Fruit fly (Drosophila melanogaster) whole organism, embryonic: Measurements from ENCODE around the gene CG10337.
A peak's percentile ranks its signal among the peaks of the same experiment; 100 is the strongest.

Source experiments
- ATbp ChIP-seq: fragments of 200-800 bp; sonication (Bioruptor generic); optimal IDR thresholded peaks from 2 replicates; lab custom pipeline; 2017; ENCODE audit warnings: missing biosample characterization, mild to moderate bottlenecking, missing genetic modification characterization, missing genetic modification reagents
- Ada2b ChIP-seq: fragments of 200-800 bp; sonication (Bioruptor generic); IDR thresholded peaks from 2 replicates; pipeline ENCODE4 v1.3.6; 2022; ENCODE audit warnings: missing biosample characterization, missing genetic modification characterization
- CG11696 ChIP-seq: fragments of 200-800 bp; sonication (Bioruptor generic); IDR thresholded peaks from 2 replicates; pipeline ENCODE4 v1.3.6; 2022; ENCODE audit warnings: missing biosample characterization, missing genetic modification characterization
- CG15479 ChIP-seq: fragments of 200-800 bp; sonication (Bioruptor generic); optimal IDR thresholded peaks from 3 replicates; lab custom pipeline; 2019; ENCODE audit warnings: missing biosample characterization, mild to moderate bottlenecking, missing genetic modification characterization, moderate library complexity
- CG1602 ChIP-seq: fragments of 200-800 bp; sonication (Bioruptor generic); optimal IDR thresholded peaks from 3 replicates; lab custom pipeline; 2016; ENCODE audit warnings: missing biosample characterization, missing genetic modification characterization
- CG1603 ChIP-seq: fragments of 200-800 bp; sonication (Bioruptor generic); optimal IDR thresholded peaks from 2 replicates; lab custom pipeline; 2019; ENCODE audit warnings: missing biosample characterization, mild to moderate bottlenecking, missing genetic modification characterization, moderate library complexity
- CG17385 ChIP-seq: fragments of 200-800 bp; sonication (Bioruptor generic); optimal IDR thresholded peaks from 3 replicates; lab custom pipeline; 2018; ENCODE audit warnings: missing biosample characterization, mild to moderate bottlenecking, missing genetic modification characterization
- CG17612 ChIP-seq: fragments of 200-800 bp; sonication (Bioruptor generic); IDR thresholded peaks from 2 replicates; pipeline ENCODE4 v1.3.6; 2022; ENCODE audit warnings: missing biosample characterization, missing genetic modification characterization
- CG18764 ChIP-seq: fragments of 200-800 bp; sonication (Bioruptor generic); optimal IDR thresholded peaks from 3 replicates; lab custom pipeline; 2016; ENCODE audit warnings: missing biosample characterization, missing genetic modification characterization
- CG2120 ChIP-seq: fragments of 200-800 bp; sonication (Bioruptor generic); optimal IDR thresholded peaks from 3 replicates; lab custom pipeline; 2016; ENCODE audit warnings: missing biosample characterization, missing genetic modification characterization
- CG2199 ChIP-seq: fragments of 200-800 bp; sonication (Bioruptor generic); IDR thresholded peaks from 3 replicates; pipeline ENCODE4 v1.3.6; 2022; ENCODE audit warnings: missing biosample characterization, missing genetic modification characterization
- CG2678 ChIP-seq: fragments of 200-800 bp; sonication (Bioruptor generic); optimal IDR thresholded peaks from 3 replicates; lab custom pipeline; 2019; ENCODE audit warnings: missing biosample characterization, mild to moderate bottlenecking, missing genetic modification characterization, moderate library complexity
- CG30431 ChIP-seq: fragments of 200-800 bp; sonication (Bioruptor generic); optimal IDR thresholded peaks from 2 replicates; lab custom pipeline; 2017; ENCODE audit warnings: missing biosample characterization, missing genetic modification characterization
- CG32772 ChIP-seq: fragments of 200-800 bp; sonication (Bioruptor generic); IDR thresholded peaks from 2 replicates; pipeline ENCODE4 v1.3.6; 2022; ENCODE audit warnings: missing biosample characterization, missing genetic modification characterization
- CG34224 ChIP-seq: fragments of 200-800 bp; sonication (Bioruptor generic); IDR thresholded peaks from 3 replicates; pipeline ENCODE4 v1.3.6; 2022; ENCODE audit warnings: missing biosample characterization, missing genetic modification characterization; ENCODE audit not compliant: partially characterized antibody
- CG4730 ChIP-seq: fragments of 200-800 bp; sonication (Bioruptor generic); IDR thresholded peaks from 2 replicates; pipeline ENCODE4 v1.3.6; 2022; ENCODE audit warnings: missing biosample characterization, missing genetic modification characterization
- CG6813 ChIP-seq: fragments of 200-800 bp; sonication (Bioruptor generic); optimal IDR thresholded peaks from 2 replicates; lab custom pipeline; 2017; ENCODE audit warnings: missing biosample characterization, missing genetic modification characterization, mild to moderate bottlenecking, moderate library complexity, missing genetic modification reagents
- CG6854 ChIP-seq: fragments of 200-800 bp; sonication (Bioruptor generic); optimal IDR thresholded peaks from 3 replicates; lab custom pipeline; 2017; ENCODE audit warnings: missing biosample characterization, mild to moderate bottlenecking, missing genetic modification characterization
- D19B ChIP-seq: fragments of 200-800 bp; sonication (Bioruptor generic); optimal IDR thresholded peaks from 2 replicates; lab custom pipeline; 2017; ENCODE audit warnings: missing biosample characterization, mild to moderate bottlenecking, missing genetic modification characterization
- Deaf1 ChIP-seq: fragments of 200-800 bp; optimal IDR thresholded peaks from 3 replicates; lab custom pipeline; 2019; ENCODE audit warnings: missing biosample characterization, mild to moderate bottlenecking, missing genetic modification characterization, moderate library complexity
- E2f2 ChIP-seq: fragments of 200-800 bp; sonication (Bioruptor generic); IDR thresholded peaks from 2 replicates; pipeline ENCODE4 v1.3.6; 2022; ENCODE audit warnings: missing biosample characterization, missing genetic modification characterization
- Eip74EF ChIP-seq, 2 experiments: fragments of 200-800 bp in 1 of 2; fragments of >200 bp in 1 of 2; sonication (Bioruptor generic) in 1 of 2; optimal IDR thresholded peaks; 2 replicates each; lab custom pipeline; 2017 to 2019; ENCODE audit warnings: missing biosample characterization in 2 of 2, missing genetic modification characterization in 2 of 2, mild to moderate bottlenecking in 1 of 2, moderate library complexity in 1 of 2
- Hmx ChIP-seq: fragments of 200-800 bp; sonication (Bioruptor generic); optimal IDR thresholded peaks from 2 replicates; lab custom pipeline; 2016; ENCODE audit warnings: missing biosample characterization, missing genetic modification characterization
- Lpt ChIP-seq: fragments of >200 bp; optimal IDR thresholded peaks from 2 replicates; lab custom pipeline; 2018; ENCODE audit warnings: missing biosample characterization, missing genetic modification characterization
- Med ChIP-seq: fragments of 200-800 bp; sonication (Bioruptor generic); peaks from one replicate; lab custom pipeline; 2016; ENCODE audit warnings: missing biosample characterization, missing genetic modification characterization, mild to moderate bottlenecking, inconsistent platforms, moderate library complexity
- Mes4 ChIP-seq: fragments of 200-800 bp; sonication (Bioruptor generic); optimal IDR thresholded peaks from 2 replicates; lab custom pipeline; 2016; ENCODE audit warnings: missing biosample characterization, missing genetic modification characterization
- PHDP ChIP-seq: fragments of 200-800 bp; sonication (Bioruptor generic); optimal IDR thresholded peaks from 3 replicates; lab custom pipeline; 2018; ENCODE audit warnings: missing biosample characterization, mild to moderate bottlenecking, missing genetic modification characterization, moderate library complexity
- Sry-β ChIP-seq: fragments of 200-800 bp; sonication (Bioruptor generic); optimal IDR thresholded peaks from 2 replicates; lab custom pipeline; 2018; ENCODE audit warnings: missing biosample characterization, mild to moderate bottlenecking, missing genetic modification characterization, moderate library complexity
- TFAM ChIP-seq: fragments of 200-800 bp; sonication (Bioruptor generic); optimal IDR thresholded peaks from 2 replicates; lab custom pipeline; 2017; ENCODE audit warnings: missing biosample characterization, missing genetic modification characterization, inconsistent platforms
- corto ChIP-seq: fragments of 200-800 bp; sonication (Bioruptor generic); optimal IDR thresholded peaks from 2 replicates; lab custom pipeline; 2016; ENCODE audit warnings: missing biosample characterization, mild to moderate bottlenecking, missing genetic modification characterization, moderate library complexity
- crp ChIP-seq, 2 experiments: fragments of 200-800 bp; sonication (Bioruptor generic); optimal IDR thresholded peaks; 2 replicates in 1 of 2; 3 replicates in 1 of 2; lab custom pipeline; 2017; ENCODE audit warnings: missing biosample characterization in 2 of 2, missing genetic modification characterization in 2 of 2, mild to moderate bottlenecking in 1 of 2, moderate library complexity in 1 of 2
- eve ChIP-seq, 2 experiments: fragments of >200 bp; optimal IDR thresholded peaks; 2 replicates each; lab custom pipeline; 2017; ENCODE audit warnings: missing biosample characterization in 2 of 2, missing genetic modification characterization in 2 of 2
- exex ChIP-seq: fragments of 200-800 bp; sonication (Bioruptor generic); optimal IDR thresholded peaks from 4 replicates; lab custom pipeline; 2018; ENCODE audit warnings: missing biosample characterization, mild to moderate bottlenecking, missing genetic modification characterization, moderate library complexity
- grau ChIP-seq: fragments of 200-800 bp; optimal IDR thresholded peaks from 3 replicates; lab custom pipeline; 2019; ENCODE audit warnings: missing biosample characterization, mild to moderate bottlenecking, missing genetic modification characterization, moderate library complexity
- lbe ChIP-seq: fragments of 200-800 bp; sonication (Bioruptor generic); optimal IDR thresholded peaks from 2 replicates; lab custom pipeline; 2016; ENCODE audit warnings: missing biosample characterization, mild to moderate bottlenecking, missing genetic modification characterization
- mirr ChIP-seq: fragments of 200-800 bp; sonication (Bioruptor generic); optimal IDR thresholded peaks from 3 replicates; lab custom pipeline; 2018; ENCODE audit warnings: missing biosample characterization, mild to moderate bottlenecking, missing genetic modification characterization
- nom ChIP-seq: fragments of 200-800 bp; sonication (Bioruptor generic); optimal IDR thresholded peaks from 2 replicates; lab custom pipeline; 2017; ENCODE audit warnings: missing biosample characterization, missing genetic modification characterization, mild to moderate bottlenecking, moderate library complexity, missing genetic modification reagents
- row ChIP-seq: fragments of 200-800 bp; sonication (Bioruptor generic); IDR thresholded peaks from 3 replicates; pipeline ENCODE4 v1.3.6; 2022; ENCODE audit warnings: missing biosample characterization, missing genetic modification characterization
- sd ChIP-seq: fragments of 200-800 bp; sonication (Bioruptor generic); optimal IDR thresholded peaks from 3 replicates; lab custom pipeline; 2018; ENCODE audit warnings: missing biosample characterization, mild to moderate bottlenecking, missing genetic modification characterization, moderate library complexity
- sens ChIP-seq: fragments of 200-800 bp; sonication (Bioruptor generic); peaks from one replicate; lab custom pipeline; 2016; ENCODE audit warnings: missing biosample characterization, missing genetic modification characterization
- trh ChIP-seq: fragments of 200-800 bp; sonication (Bioruptor generic); optimal IDR thresholded peaks from 2 replicates; lab custom pipeline; 2016; ENCODE audit warnings: missing biosample characterization, missing genetic modification characterization
- wek ChIP-seq: fragments of 200-800 bp; sonication (Bioruptor generic); optimal IDR thresholded peaks from 3 replicates; lab custom pipeline; 2018; ENCODE audit warnings: missing biosample characterization, mild to moderate bottlenecking, missing genetic modification characterization, moderate library complexity
- z ChIP-seq: fragments of 200-800 bp; sonication (Bioruptor generic); IDR thresholded peaks from 3 replicates; pipeline ENCODE4 v1.3.6; 2022; ENCODE audit warnings: missing biosample characterization, missing genetic modification characterization

The CG10337 gene

DNA sequence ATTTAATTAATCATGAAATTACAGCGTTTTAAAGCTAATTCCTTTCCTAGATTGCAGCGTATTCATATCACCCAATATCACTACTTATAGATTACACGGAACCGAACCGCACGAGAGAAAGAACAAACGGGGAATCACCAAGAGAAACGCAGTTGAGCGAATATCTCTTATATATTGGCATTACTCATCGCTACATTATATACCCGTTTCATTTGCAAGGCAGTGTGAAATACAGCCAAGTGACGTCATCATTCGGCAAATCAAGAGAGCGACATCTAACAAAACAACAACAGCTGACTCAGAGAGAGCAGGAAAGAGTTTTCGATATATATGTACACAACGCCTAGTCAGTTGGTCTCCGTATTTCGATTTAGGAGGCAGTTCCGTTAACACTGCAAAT, 1.4 kb upstream of the CG10337 start, which contains the start of gene Tep4 (continued):
- TF ChIP-seq D19B (GFP tag; lab: Kevin White, UChicago) (peak; percentile 43), sd (peak; percentile 14), sens (peak; percentile 78), CG34224 (GFP tag; lab: Robert Waterston, UW) (peak; percentile 36; the same call in 1 of the 3 replicates), Lpt (GFP tag; lab: Kevin White, UChicago) (no peak), Mes4 (GFP tag; lab: Kevin White, UChicago) (no peak), wek (GFP tag; lab: Kevin White, UChicago) (peak; percentile 23), CG2678 (tag; lab: Kevin White, UChicago) (no peak), CG6813 (GFP tag; lab: Kevin White, UChicago) (no peak), trh (GFP tag; lab: Kevin White, UChicago) (no peak), CG18764 (no peak), Deaf1 (tag; lab: Kevin White, UChicago) (peak; percentile 40), z (no peak), CG32772 (GFP tag; lab: Robert Waterston, UW) (no peak), nom (GFP tag; lab: Kevin White, UChicago) (peak; percentile 2), CG4730 (no peak), Eip74EF (GFP tag; optimal IDR thresholded peaks at IDR 0.05; lab: Kevin White, UChicago) (peak in 1 of 2 experiments; percentile 7), CG2199 (0 out of 3 replicates have a peak, but pooled peaks have one; percentile 6), CG1603 (no peak), Hmx (GFP tag; lab: Kevin White, UChicago) (no peak), crp (GFP tag; optimal IDR thresholded peaks at IDR 0.05; lab: Kevin White, UChicago) (peak in 1 of 2 experiments; percentile 44), CG17385 (GFP tag; lab: Kevin White, UChicago) (peak; percentile 4), mirr (GFP tag; lab: Kevin White, UChicago) (peak; percentile 53)

DNA sequence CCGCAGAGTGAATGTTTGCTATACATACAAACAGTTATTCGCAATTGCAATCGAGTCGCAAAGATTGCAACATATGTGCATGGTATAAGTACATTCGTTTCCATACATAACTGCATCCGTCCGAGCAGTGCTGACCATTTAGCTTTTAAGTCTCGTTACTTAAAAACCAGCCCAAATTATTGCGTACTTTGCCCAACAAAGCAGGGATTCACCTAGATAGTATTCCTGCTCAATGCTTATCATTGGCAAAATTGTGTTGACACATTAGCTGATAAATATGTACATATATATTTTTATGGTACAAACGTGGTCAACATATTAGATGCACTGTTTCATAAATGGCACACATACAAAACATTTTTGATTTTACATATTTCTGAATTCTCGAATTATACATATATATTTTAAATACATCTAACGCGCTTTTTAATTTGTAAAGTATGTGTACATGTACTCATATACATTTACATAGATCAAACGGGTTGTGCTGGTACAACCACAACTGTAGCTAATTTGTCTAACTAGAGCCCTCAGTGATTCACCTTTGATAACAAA, 3.7 kb downstream of the CG10337 start:
- TF ChIP-seq CG30431 (GFP tag; lab: Kevin White, UChicago): no peak
- no peak for TF ChIP-seq ATbp
- TF ChIP-seq row: 0 out of 3 replicates have a peak, but pooled peaks have one; percentile 5
- no peak for TF ChIP-seq TFAM (GFP tag; lab: Kevin White, UChicago)
- peak; percentile 7 for TF ChIP-seq CG2120 (GFP tag; lab: Kevin White, UChicago)
- TF ChIP-seq CG6854: no peak
- TF ChIP-seq E2f2: no peak
- TF ChIP-seq grau (tag; lab: Kevin White, UChicago): peak; percentile 11
- TF ChIP-seq exex (tag; lab: Kevin White, UChicago): peak; percentile 41
- no peak for TF ChIP-seq CG1602 (GFP tag; lab: Kevin White, UChicago)
- TF ChIP-seq Sry-β: peak; percentile 71
- TF ChIP-seq CG17612: no peak
- peak; percentile 34 for TF ChIP-seq Med
- TF ChIP-seq CG2678 (tag; lab: Kevin White, UChicago): peak; percentile 5
- TF ChIP-seq eve (GFP tag; optimal IDR thresholded peaks at IDR 0.05; lab: Kevin White, UChicago): peak in 1 of 2 experiments; percentile 63
- TF ChIP-seq PHDP: peak; percentile 3
- peak; percentile 60 for TF ChIP-seq CG15479
- TF ChIP-seq lbe (GFP tag; lab: Kevin White, UChicago): peak; percentile 12
- TF ChIP-seq corto (GFP tag; lab: Kevin White, UChicago): peak; percentile 3
- TF ChIP-seq CG11696 (GFP tag; lab: Robert Waterston, UW): 0 out of 2 replicates have a peak, but pooled peaks have one; percentile 25
- no peak for TF ChIP-seq Ada2b (GFP tag; lab: Robert Waterston, UW)
